Fruit fly (Drosophila melanogaster): ENCODE results near the gene CG13022.

- TF ChIP-seq fru (GFP tag; optimal IDR thresholded peaks at IDR 0.05) (no peak), OdsH (GFP tag; optimal IDR thresholded peaks at IDR 0.05) (no peak), Sp1 (GFP tag; optimal IDR thresholded peaks at IDR 0.05) (no peak), Hr83 (GFP tag; optimal IDR thresholded peaks at IDR 0.05; ENCODE audit: poor library complexity, severe bottlenecking) (no peak), usp (GFP tag; optimal IDR thresholded peaks at IDR 0.05) (no peak), N (GFP tag; optimal IDR thresholded peaks at IDR 0.05) (no peak), Hnf4 (GFP tag; optimal IDR thresholded peaks at IDR 0.05) (no peak), Myc (optimal IDR thresholded peaks at IDR 0.05) (no peak), GATAd (GFP tag; optimal IDR thresholded peaks at IDR 0.05) (no peak), CrebA (GFP tag; optimal IDR thresholded peaks at IDR 0.05; ENCODE audit: borderline replicate concordance) (no peak), sage (GFP tag; optimal IDR thresholded peaks at IDR 0.05) (no peak), h (GFP tag; optimal IDR thresholded peaks at IDR 0.05) (no peak), rgr (GFP tag; optimal IDR thresholded peaks at IDR 0.05) (no peak)
Measured at dm6 chr3L:16978406-16978805, 39.7 kb upstream of the CG13022 start.

Data from whole organism, wandering third instar larva.